Worm (Caenorhabditis elegans): ENCODE measurements around the gene F49C12.2.
"Not testable (repeated sequence)": the region's sequence is repeated elsewhere in the genome, so short reads cannot be mapped to it uniquely, and the experiment has no call there.

The F49C12.2 gene

DNA sequence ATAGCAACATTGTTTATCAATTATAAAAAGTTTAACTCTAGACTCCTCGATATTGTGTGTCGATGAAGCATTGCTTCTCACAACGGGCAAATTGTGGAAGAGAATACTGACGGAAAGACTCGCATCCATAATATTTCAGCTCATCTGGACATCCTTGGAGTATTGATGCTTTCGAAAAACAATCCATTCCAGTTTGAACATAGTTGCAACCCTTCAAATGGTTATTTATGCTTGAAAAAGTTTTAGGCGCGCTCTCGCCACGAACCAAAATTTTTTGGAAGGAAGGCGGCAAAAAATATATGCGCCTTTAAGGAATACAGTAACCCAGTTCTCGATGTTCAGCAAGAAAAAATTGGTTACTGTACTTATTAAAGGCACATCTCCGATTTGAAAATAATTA is 23.4 kb upstream of the F49C12.2 start:
- TF ChIP-seq flt-1 (GFP tag; IDR thresholded peaks at IDR 0.05) (no peak), ztf-29 (GFP tag; IDR thresholded peaks at IDR 0.05) (no peak), klf-2 (GFP tag; conservative IDR thresholded peaks at IDR 0.05) (no peak), cog-1 (tag; optimal IDR thresholded peaks at IDR 0.05) (no peak), tab-1 (GFP tag; IDR thresholded peaks at IDR 0.05) (no peak), ref-1 (GFP tag; conservative IDR thresholded peaks at IDR 0.05) (no peak), ztf-23 (GFP tag; IDR thresholded peaks at IDR 0.05) (no peak)

DNA sequence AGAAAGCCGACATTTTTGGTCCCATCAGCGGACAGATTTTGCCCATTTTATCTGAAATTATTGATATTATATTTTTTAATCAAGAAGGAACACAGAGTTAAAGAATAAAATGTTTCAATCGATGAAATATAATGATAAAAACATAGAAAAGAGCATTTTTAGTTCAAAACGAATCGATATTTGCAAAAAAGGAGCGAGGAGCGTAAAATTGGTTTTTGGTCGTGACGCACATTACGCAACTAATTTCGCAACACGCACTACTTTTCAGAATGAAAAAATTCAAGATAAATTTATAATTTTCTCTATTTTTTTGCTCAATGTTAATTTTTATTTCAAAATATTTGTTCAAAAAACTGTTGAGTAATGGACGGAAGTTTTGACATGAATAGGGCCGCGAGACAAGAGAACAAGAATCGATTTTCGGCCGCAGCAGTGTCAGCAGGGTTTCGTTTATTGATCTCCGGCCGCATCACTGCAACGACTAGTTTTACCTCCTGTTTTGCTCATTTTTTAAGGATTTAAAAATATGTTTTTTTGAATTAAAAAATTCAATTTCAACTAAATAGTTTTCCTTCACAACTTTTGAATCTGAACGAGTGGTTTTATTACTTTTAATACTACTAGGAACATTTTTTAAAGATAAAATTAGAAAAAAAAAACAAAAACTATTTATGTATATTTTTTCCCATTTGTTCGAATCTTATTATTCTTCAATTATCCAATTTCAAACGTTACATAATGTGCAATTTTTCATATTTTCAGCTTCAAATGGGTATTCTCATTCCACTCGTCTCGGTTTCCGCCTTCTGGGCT is 22.2 kb upstream of the F49C12.2 start, which contains the start of the genes F49C12.12 and vha-17:
F49C12.12 (minus strand) TSS at position 51 of the 813 bp plus-strand sequence.
vha-17 (plus strand) TSS at position 763 of the 813 bp plus-strand sequence.
- TF ChIP-seq ztf-29 (GFP tag; IDR thresholded peaks at IDR 0.05) = no peak
- no peak for TF ChIP-seq tab-1 (GFP tag; IDR thresholded peaks at IDR 0.05)
- 0 out of 2 replicates have a peak, but pooled peaks have one; percentile 46 for TF ChIP-seq T22C8.4 (GFP tag; IDR thresholded peaks at IDR 0.05)
- TF ChIP-seq cog-1 (tag; optimal IDR thresholded peaks at IDR 0.05) = no peak
- TF ChIP-seq flt-1 (GFP tag; IDR thresholded peaks at IDR 0.05) = no peak
- no peak for TF ChIP-seq ref-1 (GFP tag; conservative IDR thresholded peaks at IDR 0.05)
- no peak for TF ChIP-seq ztf-23 (GFP tag; IDR thresholded peaks at IDR 0.05)
- no peak for TF ChIP-seq med-1 (GFP tag; optimal IDR thresholded peaks at IDR 0.05; ENCODE audit: insufficient read depth)

DNA sequence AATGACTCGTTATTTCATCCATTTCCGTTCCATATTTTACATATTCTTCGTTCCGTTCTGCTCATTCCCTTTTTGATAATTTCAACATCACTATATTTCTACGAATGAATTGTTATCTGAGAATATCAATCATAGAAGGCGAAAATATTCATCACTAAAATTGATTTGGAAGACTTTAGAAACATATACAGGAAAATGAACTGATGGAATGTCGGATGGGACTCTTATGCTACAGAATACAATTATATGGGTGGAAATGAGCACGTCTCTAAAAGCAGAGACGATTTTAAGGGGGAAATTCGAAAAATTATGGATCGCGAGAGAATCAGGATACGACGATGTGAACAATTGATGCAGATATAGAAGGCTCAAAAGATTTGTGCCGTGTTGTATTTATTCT is 21.0 kb upstream of the F49C12.2 start:
- TF ChIP-seq ref-1 (GFP tag; conservative IDR thresholded peaks at IDR 0.05) (no peak), med-1 (GFP tag; optimal IDR thresholded peaks at IDR 0.05; ENCODE audit: insufficient read depth) (no peak), flt-1 (GFP tag; IDR thresholded peaks at IDR 0.05) (no peak), tab-1 (GFP tag; IDR thresholded peaks at IDR 0.05) (no peak), cog-1 (tag; optimal IDR thresholded peaks at IDR 0.05) (no peak), ztf-29 (GFP tag; IDR thresholded peaks at IDR 0.05) (no peak), ztf-23 (GFP tag; IDR thresholded peaks at IDR 0.05) (no peak), klf-2 (GFP tag; conservative IDR thresholded peaks at IDR 0.05) (no peak), T22C8.4 (GFP tag; IDR thresholded peaks at IDR 0.05) (no peak)

ce11 chrIV:9319080-9319479 is 20.0 kb upstream of the F49C12.2 start, which contains the start of the genes F49C12.11 and nemt-1:
TSS of gene F49C12.11 (plus strand) at chrIV:9319380.
TSS of gene nemt-1 (minus strand) at chrIV:9319439.
- TF ChIP-seq med-1 (GFP tag; optimal IDR thresholded peaks at IDR 0.05; ENCODE audit: insufficient read depth) (no peak), ztf-23 (GFP tag; IDR thresholded peaks at IDR 0.05) (no peak), tab-1 (GFP tag; IDR thresholded peaks at IDR 0.05) (no peak), T22C8.4 (GFP tag; IDR thresholded peaks at IDR 0.05) (no peak), flt-1 (GFP tag; IDR thresholded peaks at IDR 0.05) (no peak), klf-2 (GFP tag; conservative IDR thresholded peaks at IDR 0.05) (no peak), ref-1 (GFP tag; conservative IDR thresholded peaks at IDR 0.05) (no peak), cog-1 (tag; optimal IDR thresholded peaks at IDR 0.05) (no peak), ztf-29 (GFP tag; IDR thresholded peaks at IDR 0.05) (no peak)

- no peak for TF ChIP-seq ztf-29 (GFP tag; IDR thresholded peaks at IDR 0.05)
- no peak for TF ChIP-seq cog-1 (tag; optimal IDR thresholded peaks at IDR 0.05)
- no peak for TF ChIP-seq tab-1 (GFP tag; IDR thresholded peaks at IDR 0.05)
- no peak for TF ChIP-seq ref-1 (GFP tag; conservative IDR thresholded peaks at IDR 0.05)
- no peak for TF ChIP-seq T22C8.4 (GFP tag; IDR thresholded peaks at IDR 0.05)
- TF ChIP-seq klf-2 (GFP tag; conservative IDR thresholded peaks at IDR 0.05) = no peak
- TF ChIP-seq med-1 (GFP tag; optimal IDR thresholded peaks at IDR 0.05; ENCODE audit: insufficient read depth) = no peak
- no peak for TF ChIP-seq flt-1 (GFP tag; IDR thresholded peaks at IDR 0.05)
- no peak for TF ChIP-seq ztf-23 (GFP tag; IDR thresholded peaks at IDR 0.05)
These were observed 19.1 kb upstream of the F49C12.2 start for ce11 chrIV:9318147-9318546.

DNA sequence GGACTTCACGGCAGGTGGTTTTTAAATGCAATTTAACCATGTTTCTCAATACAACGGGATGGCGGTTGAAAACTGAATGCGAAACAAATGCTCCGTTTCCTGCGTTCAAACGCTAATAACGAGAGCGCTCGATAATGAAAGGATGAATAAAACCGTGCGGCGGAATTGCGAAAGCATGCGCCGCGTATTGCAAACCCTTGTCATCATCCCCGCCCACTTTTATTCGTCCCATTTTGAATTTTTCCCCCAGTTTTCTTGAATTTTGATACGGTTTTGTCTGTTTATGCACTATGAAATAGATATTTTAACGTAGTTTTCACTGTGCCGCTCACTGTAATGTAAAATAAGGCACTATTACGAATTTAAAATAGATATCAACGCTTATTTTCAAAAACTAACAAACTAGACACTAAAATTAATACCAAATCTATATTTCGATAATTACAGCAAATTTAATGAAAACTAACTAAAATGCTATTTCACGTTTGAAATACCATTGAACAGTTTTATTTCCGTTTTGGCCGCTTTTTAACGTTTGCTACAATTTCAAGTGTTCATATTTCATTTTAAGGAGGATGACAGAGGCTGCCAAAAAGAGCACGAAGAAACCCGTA is 17.1 kb upstream of the F49C12.2 start, which contains the start of the genes F49C12.9 and rpn-7:
F49C12.9 (minus strand) TSS at position 148 of the 614 bp plus-strand sequence.
rpn-7 (plus strand) TSS at position 564 of the 614 bp plus-strand sequence.
- TF ChIP-seq klf-2 (GFP tag; conservative IDR thresholded peaks at IDR 0.05) (no peak; the same call in 1 of the 2 replicates), med-1 (GFP tag; optimal IDR thresholded peaks at IDR 0.05; ENCODE audit: insufficient read depth) (peak; percentile 86), ztf-29 (GFP tag; IDR thresholded peaks at IDR 0.05) (no peak), cog-1 (tag; optimal IDR thresholded peaks at IDR 0.05) (peak; percentile 52), T22C8.4 (GFP tag; IDR thresholded peaks at IDR 0.05) (no peak), ztf-23 (GFP tag; IDR thresholded peaks at IDR 0.05) (peak; percentile 85), flt-1 (GFP tag; IDR thresholded peaks at IDR 0.05) (no peak; the same call in none of the 2 replicates), tab-1 (GFP tag; IDR thresholded peaks at IDR 0.05) (peak; percentile 81)

DNA sequence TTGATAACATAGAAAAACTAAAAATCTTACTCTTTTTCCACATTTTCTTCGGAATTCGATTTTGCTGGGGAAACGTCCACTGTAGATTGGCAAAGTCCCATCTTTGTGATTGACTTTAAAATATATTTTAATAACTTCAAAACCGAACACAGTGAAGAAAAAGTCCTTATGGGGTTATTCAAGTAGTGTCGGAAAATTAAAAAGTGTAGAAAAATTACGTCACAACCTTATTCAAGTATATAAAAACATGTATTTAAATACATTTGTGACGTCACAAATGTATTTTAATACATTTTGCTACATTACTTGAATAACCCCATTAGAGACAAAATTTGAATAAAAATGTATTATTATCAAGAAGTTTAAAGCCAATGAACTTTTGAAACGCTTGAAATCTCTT is 13.8 kb upstream of the F49C12.2 start, which contains the start of gene F49C12.7:
F49C12.7 (minus strand) TSS at position 101 of the 400 bp plus-strand sequence.
- not testable (repeated sequence) for TF ChIP-seq T22C8.4 (GFP tag; IDR thresholded peaks at IDR 0.05); med-1 (GFP tag; optimal IDR thresholded peaks at IDR 0.05; ENCODE audit: insufficient read depth); tab-1 (GFP tag; IDR thresholded peaks at IDR 0.05)

DNA sequence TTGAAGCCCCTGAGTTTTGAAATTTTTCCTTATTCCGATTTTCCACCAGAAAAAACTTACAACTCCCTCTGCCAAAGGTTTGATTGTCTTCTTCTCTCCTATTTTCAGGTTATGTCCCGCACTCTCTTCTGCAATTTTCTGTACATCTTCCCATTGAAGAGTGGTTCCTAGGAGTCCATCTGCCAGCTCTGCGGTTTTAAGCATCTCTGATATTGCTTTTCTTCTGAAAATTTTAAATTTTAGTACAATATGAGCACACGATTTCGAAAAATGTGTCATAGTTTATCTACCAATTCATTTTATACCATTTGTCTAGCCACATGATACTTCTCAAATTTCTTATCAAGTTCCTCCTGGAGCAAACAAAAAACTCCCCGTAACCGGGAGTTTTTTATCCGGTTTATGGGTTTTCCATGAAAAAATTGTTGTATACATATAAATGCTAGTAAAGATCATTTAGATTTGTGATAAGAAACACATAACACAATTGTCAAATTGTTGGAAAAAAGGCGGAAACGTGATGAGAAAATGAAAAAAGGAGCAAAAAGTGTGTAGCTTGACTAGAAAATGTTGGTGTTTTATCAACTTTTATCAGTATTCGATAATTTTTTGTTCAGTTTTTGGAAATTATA is 12.0 kb upstream of the F49C12.2 start:
- TF ChIP-seq cog-1 (tag; optimal IDR thresholded peaks at IDR 0.05) (no peak), flt-1 (GFP tag; IDR thresholded peaks at IDR 0.05) (no peak), T22C8.4 (GFP tag; IDR thresholded peaks at IDR 0.05) (no peak), tab-1 (GFP tag; IDR thresholded peaks at IDR 0.05) (no peak), med-1 (GFP tag; optimal IDR thresholded peaks at IDR 0.05; ENCODE audit: insufficient read depth) (no peak), ztf-23 (GFP tag; IDR thresholded peaks at IDR 0.05) (no peak), ztf-29 (GFP tag; IDR thresholded peaks at IDR 0.05) (no peak), klf-2 (GFP tag; conservative IDR thresholded peaks at IDR 0.05) (no peak), ref-1 (GFP tag; conservative IDR thresholded peaks at IDR 0.05) (no peak)

All from whole organism, midembryonic.